Worm (Caenorhabditis elegans) whole organism, early embryonic: Measurements from ENCODE around the gene fat-1.

Experiments
- B0310.2 ChIP-seq: sonication (generic microtip); optimal IDR thresholded peaks from 2 replicates; lab custom pipeline; 2016; ENCODE audit warnings: mild to moderate bottlenecking, missing genetic modification characterization, missing compliant biosample characterization
- F13C5.2 ChIP-seq: sonication (generic microtip); optimal IDR thresholded peaks from 2 replicates; lab custom pipeline; 2017; ENCODE audit warnings: mild to moderate bottlenecking, missing genetic modification characterization, inconsistent platforms, missing compliant biosample characterization
- aly-1 ChIP-seq: sonication (generic microtip); optimal IDR thresholded peaks from 2 replicates; lab custom pipeline; 2016; ENCODE audit warnings: missing genetic modification characterization, missing compliant biosample characterization
- ama-1 ChIP-seq: fragments of 150-350 bp; optimal IDR thresholded peaks from 2 replicates; lab custom pipeline; 2014
- ceh-13 ChIP-seq: fragments of 200-800 bp; sonication (Bioruptor generic); optimal IDR thresholded peaks from 2 replicates; lab custom pipeline; 2018; ENCODE audit warnings: mild to moderate bottlenecking, missing genetic modification characterization, missing compliant biosample characterization
- ceh-36 ChIP-seq: sonication (generic microtip); optimal IDR thresholded peaks from 2 replicates; lab custom pipeline; 2016; ENCODE audit warnings: missing genetic modification characterization, inconsistent platforms, missing compliant biosample characterization
- ets-7 ChIP-seq: sonication (generic microtip); optimal IDR thresholded peaks from 2 replicates; lab custom pipeline; 2016; ENCODE audit warnings: missing genotype, missing genetic modification characterization, missing compliant biosample characterization
- flt-1 ChIP-seq: fragments of 200-800 bp; sonication (Bioruptor generic); IDR thresholded peaks from 2 replicates; pipeline ENCODE4 v1.3.6; 2022; ENCODE audit warnings: missing genetic modification characterization, missing compliant biosample characterization
- hmbx-1 ChIP-seq: sonication (generic microtip); optimal IDR thresholded peaks from 2 replicates; lab custom pipeline; 2016; ENCODE audit warnings: mild to moderate bottlenecking, missing genetic modification characterization, missing compliant biosample characterization
- hmg-4 ChIP-seq: fragments of 200-800 bp; sonication (Bioruptor generic); optimal IDR thresholded peaks from 2 replicates; lab custom pipeline; 2018; ENCODE audit warnings: mild to moderate bottlenecking, missing genetic modification characterization, missing compliant biosample characterization
- hnd-1 ChIP-seq: sonication (generic microtip); optimal IDR thresholded peaks from 2 replicates; lab custom pipeline; 2016; ENCODE audit warnings: missing genetic modification characterization, missing compliant biosample characterization
- pes-1 ChIP-seq: fragments of 200-800 bp; sonication (Bioruptor generic); IDR thresholded peaks from 2 replicates; pipeline ENCODE4 v1.3.6; 2022; ENCODE audit warnings: missing genetic modification reagents, missing genetic modification characterization, missing compliant biosample characterization
- scrt-1 ChIP-seq: fragments of 200-800 bp; sonication (Bioruptor generic); IDR thresholded peaks from 2 replicates; pipeline ENCODE4 v1.3.6; 2022; ENCODE audit warnings: missing genetic modification characterization, missing compliant biosample characterization
- sea-1 ChIP-seq: fragments of 200-800 bp; sonication (Bioruptor generic); conservative IDR thresholded peaks from 2 replicates; pipeline ENCODE4 v1.3.6; 2022; ENCODE audit warnings: missing genetic modification characterization, missing compliant biosample characterization
- tbx-11 ChIP-seq: fragments of 200-800 bp; sonication (Bioruptor generic); IDR thresholded peaks from 2 replicates; pipeline ENCODE4 v1.3.6; 2022; ENCODE audit warnings: missing genetic modification characterization, missing compliant biosample characterization
- tbx-37 ChIP-seq: fragments of 200-800 bp; sonication (Bioruptor generic); conservative IDR thresholded peaks from 2 replicates; pipeline ENCODE4 v1.3.6; 2022; ENCODE audit warnings: missing genetic modification reagents, missing genetic modification characterization, missing compliant biosample characterization
- tra-4 ChIP-seq: sonication (generic microtip); optimal IDR thresholded peaks from 2 replicates; lab custom pipeline; 2017; ENCODE audit warnings: missing genetic modification characterization, missing compliant biosample characterization

Gene fat-1

DNA sequence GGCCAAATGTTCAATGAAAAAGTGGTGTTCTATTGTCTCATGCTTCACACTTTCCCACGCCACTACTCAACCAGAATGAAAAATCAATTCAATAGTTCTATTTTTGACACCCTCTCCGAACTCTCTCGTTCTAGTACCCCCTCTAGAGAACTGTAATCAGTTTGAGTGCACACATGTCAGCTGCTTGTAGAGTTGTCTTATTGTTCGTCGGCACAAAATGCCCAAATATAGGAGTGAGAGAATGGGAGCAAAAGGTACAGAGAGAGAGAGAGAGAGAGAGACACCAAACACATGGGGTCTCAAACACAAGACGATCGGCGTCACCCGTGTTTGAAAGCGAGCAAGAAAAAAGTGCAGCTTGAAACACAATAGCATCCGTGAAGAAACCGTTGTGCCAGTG is 18.8 kb downstream of the fat-1 start:
- TF ChIP-seq sea-1 (no peak), tra-4 (no peak), ets-7 (tag; lab: Kevin White, UChicago) (no peak), F13C5.2 (tag; lab: Kevin White, UChicago) (no peak), B0310.2 (no peak)

DNA sequence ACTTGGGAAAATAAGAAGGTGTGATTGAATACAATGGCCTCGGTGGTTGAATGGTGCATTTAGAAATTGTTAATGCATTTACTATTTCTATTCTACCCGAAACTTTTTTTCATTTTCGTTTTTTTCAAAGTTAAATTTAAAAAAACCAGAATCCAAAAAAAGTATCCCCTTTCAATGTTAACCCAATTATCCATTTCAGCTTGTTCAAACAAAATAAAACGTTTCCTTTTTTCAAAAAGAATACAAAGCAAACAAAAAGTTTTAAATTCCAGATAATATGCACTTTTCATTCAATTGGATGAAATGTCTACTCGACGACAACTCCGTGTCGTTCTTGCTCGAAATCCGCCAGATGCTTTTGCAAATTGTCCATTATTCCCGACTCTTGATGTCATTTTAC is 27.1 kb downstream of the fat-1 start, which contains the start of gene W02A2.5:
Gene W02A2.5 (plus strand): TSS at position 301 of the 400 bp plus-strand sequence.
- no peak for TF ChIP-seq tra-4
- no peak for TF ChIP-seq ceh-13 (GFP tag; lab: Kevin White, UChicago)
- no peak for TF ChIP-seq aly-1
- TF ChIP-seq hmg-4 = no peak
- no peak for TF ChIP-seq sea-1
- no peak for TF ChIP-seq hnd-1 (tag; lab: Kevin White, UChicago)

DNA sequence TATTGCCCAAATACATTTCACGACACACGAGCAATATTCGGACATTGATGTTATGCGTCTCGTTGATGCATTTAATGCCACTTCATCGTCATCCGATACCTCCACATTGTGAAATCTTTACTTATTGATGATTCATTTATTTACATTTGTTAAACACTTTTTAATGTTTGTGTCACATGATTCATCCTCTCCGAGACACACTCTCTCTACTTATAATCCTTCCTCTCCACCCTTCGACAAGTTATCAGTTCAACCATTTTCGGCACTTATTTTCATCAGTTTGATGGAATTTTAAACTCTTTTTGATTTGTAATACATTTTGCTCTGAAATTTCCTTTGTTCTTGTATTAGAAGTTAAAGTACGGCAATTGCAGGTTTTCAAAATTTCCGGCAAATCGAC is 30.6 kb downstream of the fat-1 start:
- TF ChIP-seq aly-1 = no peak
- no peak for TF ChIP-seq tra-4
- TF ChIP-seq ama-1 (lab: Kevin White, UChicago) = no peak
- no peak for TF ChIP-seq F13C5.2 (tag; lab: Kevin White, UChicago)
- TF ChIP-seq B0310.2 = no peak
- TF ChIP-seq ets-7 (tag; lab: Kevin White, UChicago) = no peak
- no peak for TF ChIP-seq flt-1 (GFP tag; lab: Robert Waterston, UW)
- no peak for TF ChIP-seq pes-1 (GFP tag; lab: Robert Waterston, UW)
- TF ChIP-seq ceh-13 (GFP tag; lab: Kevin White, UChicago) = no peak
- no peak for TF ChIP-seq hmg-4
- TF ChIP-seq hnd-1 (tag; lab: Kevin White, UChicago) = no peak
- no peak for TF ChIP-seq hmbx-1 (tag; lab: Kevin White, UChicago)
- TF ChIP-seq sea-1 = no peak
- no peak for TF ChIP-seq tbx-11 (GFP tag; lab: Robert Waterston, UW)
- no peak for TF ChIP-seq tbx-37 (GFP tag; lab: Robert Waterston, UW)

ce11 chrIV:13347232-13347715 is 31.8 kb downstream of the fat-1 start, which contains the start of gene W02A2.9:
TSS of gene W02A2.9 (plus strand) at chrIV:13347665.
- TF ChIP-seq B0310.2 = no peak
- TF ChIP-seq flt-1 (GFP tag; lab: Robert Waterston, UW) = no peak
- TF ChIP-seq ets-7 (tag; lab: Kevin White, UChicago) = no peak
- no peak for TF ChIP-seq tbx-37 (GFP tag; lab: Robert Waterston, UW)
- no peak for TF ChIP-seq pes-1 (GFP tag; lab: Robert Waterston, UW)
- no peak for TF ChIP-seq scrt-1 (GFP tag; lab: Robert Waterston, UW)
- no peak for TF ChIP-seq hmbx-1 (tag; lab: Kevin White, UChicago)
- TF ChIP-seq ama-1 (lab: Kevin White, UChicago) = no peak
- TF ChIP-seq tra-4 = no peak

- TF ChIP-seq hmbx-1 (tag; lab: Kevin White, UChicago) (no peak), B0310.2 (no peak), ama-1 (lab: Kevin White, UChicago) (no peak), F13C5.2 (tag; lab: Kevin White, UChicago) (no peak), tbx-37 (GFP tag; lab: Robert Waterston, UW) (no peak)
Observed at ce11 chrIV:13348592-13348991, 33.1 kb downstream of the fat-1 start, which contains the start of gene W02A2.12. TSS of gene W02A2.12 (minus strand) at chrIV:13348831.

DNA sequence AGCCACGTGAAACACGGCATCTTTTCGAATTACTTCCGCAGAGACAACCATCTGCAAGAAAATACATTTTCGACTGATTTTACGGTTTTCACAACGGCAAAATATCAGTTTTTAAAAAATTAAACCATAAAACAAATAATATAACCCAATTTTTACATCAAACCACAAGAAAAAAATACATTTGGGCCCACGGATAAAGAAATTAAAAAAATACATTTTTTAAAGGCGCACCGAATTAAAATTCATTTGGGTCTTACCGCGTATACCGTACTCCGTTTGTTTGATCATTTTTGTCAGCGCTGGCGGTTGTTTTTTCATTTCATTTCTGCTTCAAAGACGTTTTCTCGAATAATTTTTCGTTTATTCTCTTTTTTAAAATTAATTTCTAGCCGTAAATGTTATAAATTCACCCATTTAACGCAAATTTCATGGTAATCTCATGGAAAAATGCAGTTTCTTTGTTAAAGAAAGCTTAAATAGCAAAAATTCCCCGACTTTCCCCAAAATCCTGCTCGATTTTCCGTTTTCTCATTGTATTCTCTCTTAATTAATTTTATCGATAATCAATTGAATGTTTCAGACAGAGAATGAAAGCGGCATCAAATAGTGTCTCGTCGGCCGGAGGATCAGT is 37.8 kb downstream of the fat-1 start, which contains the start of the genes rec-8 and mex-5:
Gene rec-8 (minus strand): TSS at position 51 of the 631 bp plus-strand sequence.
Gene mex-5 (plus strand): TSS at position 581 of the 631 bp plus-strand sequence.
- no peak for TF ChIP-seq flt-1 (GFP tag; lab: Robert Waterston, UW)
- TF ChIP-seq ceh-13 (GFP tag; lab: Kevin White, UChicago) = no peak
- no peak for TF ChIP-seq hmg-4
- no peak for TF ChIP-seq ama-1 (lab: Kevin White, UChicago)
- TF ChIP-seq hmbx-1 (tag; lab: Kevin White, UChicago) = no peak
- TF ChIP-seq sea-1 = no peak
- TF ChIP-seq scrt-1 (GFP tag; lab: Robert Waterston, UW) = no peak
- no peak for TF ChIP-seq tbx-37 (GFP tag; lab: Robert Waterston, UW)
- no peak for TF ChIP-seq aly-1
- TF ChIP-seq ets-7 (tag; lab: Kevin White, UChicago) = no peak
- no peak for TF ChIP-seq ceh-36 (tag; lab: Kevin White, UChicago)
- no peak for TF ChIP-seq F13C5.2 (tag; lab: Kevin White, UChicago)
- no peak for TF ChIP-seq pes-1 (GFP tag; lab: Robert Waterston, UW)
- TF ChIP-seq hnd-1 (tag; lab: Kevin White, UChicago) = no peak
- no peak for TF ChIP-seq tra-4
- TF ChIP-seq tbx-11 (GFP tag; lab: Robert Waterston, UW) = no peak
- no peak for TF ChIP-seq B0310.2

DNA sequence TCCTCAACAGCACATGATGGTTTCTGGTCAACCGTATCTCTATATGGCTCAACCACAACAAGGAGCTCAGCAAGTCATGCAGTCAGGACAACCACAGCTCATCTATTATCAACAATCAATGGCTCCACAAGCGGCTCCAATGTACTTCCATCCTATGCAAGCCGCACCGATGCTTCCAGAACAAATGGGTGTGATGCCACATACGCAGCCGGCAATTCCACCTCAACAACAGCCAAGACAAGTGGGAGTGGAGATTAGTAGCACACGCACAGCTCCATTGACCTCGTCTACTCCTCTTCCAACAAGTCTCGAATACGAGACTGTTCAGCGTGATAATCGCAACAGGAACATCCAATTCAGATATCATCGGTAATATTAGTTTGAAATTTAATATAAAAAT is 38.6 kb downstream of the fat-1 start:
- TF ChIP-seq tbx-11 (GFP tag; lab: Robert Waterston, UW) = no peak
- no peak for TF ChIP-seq B0310.2
- TF ChIP-seq hnd-1 (tag; lab: Kevin White, UChicago) = no peak
- TF ChIP-seq sea-1 = no peak
- TF ChIP-seq tbx-37 (GFP tag; lab: Robert Waterston, UW) = no peak
- no peak for TF ChIP-seq ceh-36 (tag; lab: Kevin White, UChicago)
- TF ChIP-seq pes-1 (GFP tag; lab: Robert Waterston, UW) = no peak
- TF ChIP-seq flt-1 (GFP tag; lab: Robert Waterston, UW) = no peak
- no peak for TF ChIP-seq scrt-1 (GFP tag; lab: Robert Waterston, UW)
- no peak for TF ChIP-seq aly-1
- TF ChIP-seq ceh-13 (GFP tag; lab: Kevin White, UChicago) = no peak

ce11 chrIV:13356005-13356404 is 40.6 kb downstream of the fat-1 start:
- TF ChIP-seq flt-1 (GFP tag; lab: Robert Waterston, UW) = no peak
- TF ChIP-seq tbx-11 (GFP tag; lab: Robert Waterston, UW) = no peak
